Worm (Caenorhabditis elegans) whole organism, early embryonic: ENCODE results near the gene srw-39.

ENCODE experiments used
- B0310.2 ChIP-seq: sonication (generic microtip); optimal IDR thresholded peaks from 2 replicates; lab custom pipeline; 2016; ENCODE audit warnings: mild to moderate bottlenecking, missing genetic modification characterization, missing compliant biosample characterization
- F13C5.2 ChIP-seq: sonication (generic microtip); optimal IDR thresholded peaks from 2 replicates; lab custom pipeline; 2017; ENCODE audit warnings: mild to moderate bottlenecking, missing genetic modification characterization, inconsistent platforms, missing compliant biosample characterization
- aly-1 ChIP-seq: sonication (generic microtip); optimal IDR thresholded peaks from 2 replicates; lab custom pipeline; 2016; ENCODE audit warnings: missing genetic modification characterization, missing compliant biosample characterization
- ama-1 ChIP-seq: fragments of 150-350 bp; optimal IDR thresholded peaks from 2 replicates; lab custom pipeline; 2014
- ceh-36 ChIP-seq: sonication (generic microtip); optimal IDR thresholded peaks from 2 replicates; lab custom pipeline; 2016; ENCODE audit warnings: missing genetic modification characterization, inconsistent platforms, missing compliant biosample characterization
- ets-7 ChIP-seq: sonication (generic microtip); optimal IDR thresholded peaks from 2 replicates; lab custom pipeline; 2016; ENCODE audit warnings: missing genotype, missing genetic modification characterization, missing compliant biosample characterization
- flt-1 ChIP-seq: fragments of 200-800 bp; sonication (Bioruptor generic); IDR thresholded peaks from 2 replicates; pipeline ENCODE4 v1.3.6; 2022; ENCODE audit warnings: missing genetic modification characterization, missing compliant biosample characterization
- hmbx-1 ChIP-seq: sonication (generic microtip); optimal IDR thresholded peaks from 2 replicates; lab custom pipeline; 2016; ENCODE audit warnings: mild to moderate bottlenecking, missing genetic modification characterization, missing compliant biosample characterization
- scrt-1 ChIP-seq: fragments of 200-800 bp; sonication (Bioruptor generic); IDR thresholded peaks from 2 replicates; pipeline ENCODE4 v1.3.6; 2022; ENCODE audit warnings: missing genetic modification characterization, missing compliant biosample characterization
- tbx-37 ChIP-seq: fragments of 200-800 bp; sonication (Bioruptor generic); conservative IDR thresholded peaks from 2 replicates; pipeline ENCODE4 v1.3.6; 2022; ENCODE audit warnings: missing genetic modification reagents, missing genetic modification characterization, missing compliant biosample characterization
- tra-4 ChIP-seq: sonication (generic microtip); optimal IDR thresholded peaks from 2 replicates; lab custom pipeline; 2017; ENCODE audit warnings: missing genetic modification characterization, missing compliant biosample characterization

- no peak for TF ChIP-seq tra-4 (tag; lab: Kevin White, UChicago)
- TF ChIP-seq aly-1 (tag; lab: Kevin White, UChicago), result no peak
- no peak for TF ChIP-seq flt-1 (GFP tag; lab: Robert Waterston, UW)
- TF ChIP-seq ets-7 (tag; lab: Kevin White, UChicago), result no peak
- no peak for TF ChIP-seq ama-1
- no peak for TF ChIP-seq hmbx-1 (tag; lab: Kevin White, UChicago)
- no peak for TF ChIP-seq F13C5.2
- TF ChIP-seq B0310.2, result no peak
- no peak for TF ChIP-seq tbx-37
- TF ChIP-seq ceh-36 (tag; lab: Kevin White, UChicago), result no peak
- TF ChIP-seq scrt-1 (GFP tag; lab: Robert Waterston, UW), result no peak
These were observed 28.1 kb downstream of the srw-39 start for ce11 chrV:20143711-20144110.
